Fruit fly (Drosophila melanogaster) whole organism, embryonic: ENCODE data around the gene AstCC.

Experiments
- Abd-B ChIP-seq: fragments of 200-800 bp; sonication (Bioruptor generic); optimal IDR thresholded peaks from 2 replicates; lab custom pipeline; 2018; ENCODE audit warnings: missing biosample characterization, mild to moderate bottlenecking, missing genetic modification characterization, moderate library complexity
- Awh ChIP-seq: fragments of 200-800 bp; sonication (Bioruptor generic); IDR thresholded peaks from 2 replicates; pipeline ENCODE4, ENCODE4 v1.3.6; 2022; ENCODE audit warnings: missing biosample characterization, missing genetic modification characterization
- B-H2 ChIP-seq: fragments of 200-800 bp; sonication (Bioruptor generic); optimal IDR thresholded peaks from 2 replicates; lab custom pipeline; 2018; ENCODE audit warnings: missing biosample characterization, mild to moderate bottlenecking, missing genetic modification characterization
- CG10462 ChIP-seq: fragments of 200-800 bp; sonication (Bioruptor generic); optimal IDR thresholded peaks from 2 replicates; lab custom pipeline; 2016; ENCODE audit warnings: missing biosample characterization, missing genetic modification characterization
- CG10979 ChIP-seq: fragments of 200-800 bp; sonication (Bioruptor generic); optimal IDR thresholded peaks from 2 replicates; lab custom pipeline; 2018; ENCODE audit warnings: missing biosample characterization, mild to moderate bottlenecking, missing genetic modification characterization, moderate library complexity
- CG11247 ChIP-seq: fragments of 200-800 bp; sonication (Bioruptor generic); IDR thresholded peaks from 2 replicates; pipeline ENCODE4 v1.3.6; 2022; ENCODE audit warnings: missing biosample characterization, missing genetic modification characterization
- CG12104 ChIP-seq: fragments of 200-800 bp; sonication (Bioruptor generic); optimal IDR thresholded peaks from 3 replicates; lab custom pipeline; 2016; ENCODE audit warnings: missing biosample characterization, missing genetic modification characterization
- CG12155 ChIP-seq: fragments of 200-800 bp; sonication (Bioruptor generic); optimal IDR thresholded peaks from 3 replicates; lab custom pipeline; 2016; ENCODE audit warnings: missing biosample characterization, missing genetic modification characterization
- CG12219 ChIP-seq: fragments of 200-800 bp; sonication (Bioruptor generic); optimal IDR thresholded peaks from 3 replicates; lab custom pipeline; 2018; ENCODE audit warnings: missing biosample characterization, mild to moderate bottlenecking, missing genetic modification characterization
- CG17802 ChIP-seq: fragments of 200-800 bp; sonication (Bioruptor generic); optimal IDR thresholded peaks from 2 replicates; lab custom pipeline; 2018; ENCODE audit warnings: missing biosample characterization, mild to moderate bottlenecking, missing genetic modification characterization, moderate library complexity
- CG3407 ChIP-seq: fragments of 200-800 bp; sonication (Bioruptor generic); optimal IDR thresholded peaks from 2 replicates; lab custom pipeline; 2018; ENCODE audit warnings: missing biosample characterization, mild to moderate bottlenecking, missing genetic modification characterization
- CG4617 ChIP-seq: fragments of 200-800 bp; sonication (Bioruptor generic); optimal IDR thresholded peaks from 3 replicates; lab custom pipeline; 2016; ENCODE audit warnings: missing biosample characterization, missing genetic modification characterization, borderline replicate concordance
- CG4854 ChIP-seq: fragments of 200-800 bp; sonication (Bioruptor generic); optimal IDR thresholded peaks from 2 replicates; lab custom pipeline; 2016; ENCODE audit warnings: missing biosample characterization, missing genetic modification characterization, inconsistent platforms
- CG6791 ChIP-seq: fragments of 200-800 bp; sonication (Bioruptor generic); IDR thresholded peaks from 3 replicates; pipeline ENCODE4 v1.3.6; 2022; ENCODE audit warnings: missing biosample characterization, missing genetic modification characterization; ENCODE audit not compliant: partially characterized antibody
- CG7839 ChIP-seq: fragments of 200-800 bp; sonication (Bioruptor generic); optimal IDR thresholded peaks from 3 replicates; lab custom pipeline; 2018; ENCODE audit warnings: missing biosample characterization, mild to moderate bottlenecking, missing genetic modification characterization, moderate library complexity
- CG7987 ChIP-seq: fragments of 200-800 bp; sonication (Bioruptor generic); optimal IDR thresholded peaks from 2 replicates; lab custom pipeline; 2018; ENCODE audit warnings: missing biosample characterization, mild to moderate bottlenecking, missing genetic modification characterization, moderate library complexity
- CG8765 ChIP-seq: fragments of 200-800 bp; sonication (Bioruptor generic); IDR thresholded peaks from 2 replicates; pipeline ENCODE4 v1.3.6; 2022; ENCODE audit warnings: missing biosample characterization, missing genetic modification characterization
- CG9727 ChIP-seq: fragments of 200-800 bp; sonication (Bioruptor generic); optimal IDR thresholded peaks from 3 replicates; lab custom pipeline; 2017; ENCODE audit warnings: missing biosample characterization, mild to moderate bottlenecking, missing genetic modification characterization
- CG9797 ChIP-seq: fragments of 200-800 bp; sonication (Bioruptor generic); optimal IDR thresholded peaks from 3 replicates; lab custom pipeline; 2018; ENCODE audit warnings: missing biosample characterization, mild to moderate bottlenecking, missing genetic modification characterization
- ERR ChIP-seq: fragments of 200-800 bp; sonication (Bioruptor generic); optimal IDR thresholded peaks from 2 replicates; lab custom pipeline; 2016; ENCODE audit warnings: missing biosample characterization, missing genetic modification characterization
- Fer1 ChIP-seq: fragments of 200-800 bp; sonication (Bioruptor generic); optimal IDR thresholded peaks from 2 replicates; lab custom pipeline; 2017; ENCODE audit warnings: missing biosample characterization, mild to moderate bottlenecking, missing genetic modification characterization
- Fer3 ChIP-seq: fragments of 200-800 bp; sonication (Bioruptor generic); optimal IDR thresholded peaks from 2 replicates; lab custom pipeline; 2018; ENCODE audit warnings: missing biosample characterization, mild to moderate bottlenecking, missing genetic modification characterization, moderate library complexity
- Gug ChIP-seq: fragments of 200-800 bp; sonication (Bioruptor generic); IDR thresholded peaks from 4 replicates; pipeline ENCODE4 v1.3.6; 2022; ENCODE audit warnings: missing biosample characterization, missing genetic modification characterization
- HLHmδ ChIP-seq: fragments of 200-800 bp; sonication (Bioruptor generic); optimal IDR thresholded peaks from 2 replicates; lab custom pipeline; 2018; ENCODE audit warnings: missing biosample characterization, mild to moderate bottlenecking, missing genetic modification characterization, moderate library complexity
- Kr ChIP-seq: fragments of 200-800 bp; sonication (Bioruptor generic); optimal IDR thresholded peaks from 2 replicates; lab custom pipeline; 2017; ENCODE audit warnings: missing biosample characterization, mild to moderate bottlenecking, missing genetic modification characterization
- NC2α ChIP-seq: fragments of 200-800 bp; sonication (Bioruptor generic); optimal IDR thresholded peaks from 2 replicates; lab custom pipeline; 2016; ENCODE audit warnings: missing biosample characterization, missing genetic modification characterization
- NFAT ChIP-seq: fragments of 200-800 bp; sonication (Bioruptor generic); IDR thresholded peaks from 2 replicates; pipeline ENCODE4 v1.3.6; 2022; ENCODE audit warnings: missing biosample characterization, missing genetic modification characterization
- Pdp1 ChIP-seq, 2 experiments: fragments of 200-800 bp; sonication (Bioruptor generic); optimal IDR thresholded peaks; 3 replicates each; lab custom pipeline; 2016; ENCODE audit warnings: missing biosample characterization in 2 of 2, missing genetic modification characterization in 2 of 2, mild to moderate bottlenecking in 1 of 2, moderate library complexity in 1 of 2
- Vsx1 ChIP-seq: fragments of 200-800 bp; sonication (Bioruptor generic); optimal IDR thresholded peaks from 2 replicates; lab custom pipeline; 2017; ENCODE audit warnings: missing biosample characterization, mild to moderate bottlenecking, missing genetic modification characterization, missing genetic modification reagents
- abd-A ChIP-seq: fragments of 200-800 bp; sonication (Bioruptor generic); optimal IDR thresholded peaks from 3 replicates; lab custom pipeline; 2019; ENCODE audit warnings: missing biosample characterization, mild to moderate bottlenecking, missing genetic modification characterization, moderate library complexity
- bigmax ChIP-seq: fragments of 200-800 bp; sonication (Bioruptor generic); optimal IDR thresholded peaks from 2 replicates; lab custom pipeline; 2018; ENCODE audit warnings: missing biosample characterization, mild to moderate bottlenecking, missing genetic modification characterization
- crc ChIP-seq: fragments of 200-800 bp; sonication (Bioruptor generic); optimal IDR thresholded peaks from 2 replicates; lab custom pipeline; 2016; ENCODE audit warnings: missing biosample characterization, missing genetic modification characterization
- disco-r ChIP-seq: fragments of 200-800 bp; sonication (Bioruptor generic); optimal IDR thresholded peaks from 2 replicates; lab custom pipeline; 2016; ENCODE audit warnings: missing biosample characterization, missing genetic modification characterization
- esg ChIP-seq: fragments of 200-800 bp; sonication (Bioruptor generic); conservative IDR thresholded peaks from 2 replicates; pipeline ENCODE4 v1.3.6; 2022; ENCODE audit warnings: missing biosample characterization, missing genetic modification characterization
- ewg ChIP-seq: fragments of 200-800 bp; sonication (Bioruptor generic); optimal IDR thresholded peaks from 3 replicates; lab custom pipeline; 2017; ENCODE audit warnings: mild to moderate bottlenecking, missing biosample characterization, missing genetic modification reagents, missing genetic modification characterization
- gfzf ChIP-seq: fragments of 200-800 bp; sonication (Bioruptor generic); optimal IDR thresholded peaks from 2 replicates; lab custom pipeline; 2016; ENCODE audit warnings: missing biosample characterization, mild to moderate bottlenecking, missing genetic modification characterization, moderate library complexity
- grau ChIP-seq: fragments of 200-800 bp; optimal IDR thresholded peaks from 3 replicates; lab custom pipeline; 2019; ENCODE audit warnings: missing biosample characterization, mild to moderate bottlenecking, missing genetic modification characterization, moderate library complexity
- insv ChIP-seq, 2 experiments: fragments of 200-800 bp; sonication (Bioruptor generic); optimal IDR thresholded peaks; 3 replicates each; lab custom pipeline; 2016 to 2018; ENCODE audit warnings: missing biosample characterization in 2 of 2, missing genetic modification characterization in 2 of 2
- knrl ChIP-seq: fragments of 200-800 bp; sonication (Bioruptor generic); IDR thresholded peaks from 3 replicates; pipeline ENCODE4 v1.3.6; 2022; ENCODE audit warnings: missing biosample characterization, missing genetic modification characterization; ENCODE audit not compliant: partially characterized antibody
- lmd ChIP-seq: fragments of 200-800 bp; sonication (Bioruptor generic); IDR thresholded peaks from 2 replicates; pipeline ENCODE4 v1.3.6; 2022; ENCODE audit warnings: missing biosample characterization, missing genetic modification characterization
- luna ChIP-seq: fragments of 200-800 bp; sonication (Bioruptor generic); optimal IDR thresholded peaks from 2 replicates; lab custom pipeline; 2016; ENCODE audit warnings: missing biosample characterization, missing genetic modification characterization
- pb ChIP-seq: fragments of 200-800 bp; sonication (Bioruptor generic); optimal IDR thresholded peaks from 3 replicates; lab custom pipeline; 2016; ENCODE audit warnings: missing biosample characterization, missing genetic modification characterization
- row ChIP-seq: fragments of 200-800 bp; sonication (Bioruptor generic); IDR thresholded peaks from 3 replicates; pipeline ENCODE4 v1.3.6; 2022; ENCODE audit warnings: missing biosample characterization, missing genetic modification characterization
- sc ChIP-seq, 3 experiments: fragments of >200 bp in 2 of 3; fragments of 200-800 bp in 1 of 3; sonication (Bioruptor generic) in 1 of 3; optimal IDR thresholded peaks; 2 replicates in 2 of 3; 3 replicates in 1 of 3; lab custom pipeline; 2017; ENCODE audit warnings: mild to moderate bottlenecking in 1 of 3, missing biosample characterization in 1 of 3, missing genetic modification characterization in 1 of 3, missing genetic modification reagents in 1 of 3
- shn ChIP-seq: fragments of 200-800 bp; sonication (Bioruptor generic); optimal IDR thresholded peaks from 3 replicates; lab custom pipeline; 2016; ENCODE audit warnings: missing biosample characterization, missing genetic modification characterization
- sim ChIP-seq: fragments of 200-800 bp; sonication (Bioruptor generic); IDR thresholded peaks from 2 replicates; pipeline ENCODE4 v1.3.6; 2022; ENCODE audit warnings: missing biosample characterization, missing genetic modification characterization
- stwl ChIP-seq: fragments of 200-800 bp; sonication (Bioruptor generic); optimal IDR thresholded peaks from 3 replicates; lab custom pipeline; 2018; ENCODE audit warnings: missing biosample characterization, mild to moderate bottlenecking, missing genetic modification characterization, moderate library complexity
- tin ChIP-seq: fragments of 200-800 bp; sonication (Bioruptor generic); optimal IDR thresholded peaks from 3 replicates; lab custom pipeline; 2016; ENCODE audit warnings: missing biosample characterization, missing genetic modification characterization
- trem ChIP-seq: fragments of 200-800 bp; optimal IDR thresholded peaks from 3 replicates; lab custom pipeline; 2019; ENCODE audit warnings: missing biosample characterization, mild to moderate bottlenecking, missing genetic modification characterization, moderate library complexity

AstCC gene

dm6 chr2L:11123499-11123898, 38.5 kb upstream of the AstCC start, which contains the start of the genes Csl4 and Nup160 (continued):
- TF ChIP-seq Fer1 (peak; percentile 76), grau (peak; percentile 74), CG11247 (GFP tag; lab: Robert Waterston, UW) (peak; percentile 72), shn (GFP tag; lab: Kevin White, UChicago) (peak; percentile 82), CG12155 (GFP tag; lab: Kevin White, UChicago) (peak; percentile 75), ewg (GFP tag; lab: Kevin White, UChicago) (peak; percentile 64), Kr (GFP tag; lab: Kevin White, UChicago) (no peak), CG9797 (GFP tag; lab: Kevin White, UChicago) (peak; percentile 62), tin (GFP tag; lab: Kevin White, UChicago) (peak; percentile 86), CG10979 (tag; lab: Kevin White, UChicago) (peak; percentile 61), row (GFP tag; lab: Robert Waterston, UW) (peak; percentile 93), CG7987 (peak; percentile 52), Fer3 (peak; percentile 69), esg (GFP tag; lab: Robert Waterston, UW) (peak; percentile 62), B-H2 (GFP tag; lab: Kevin White, UChicago) (peak; percentile 76), NC2α (GFP tag; lab: Kevin White, UChicago) (peak; percentile 38), sc (optimal IDR thresholded peaks at IDR 0.05; lab: Kevin White, UChicago) (no peak), sc (GFP tag; optimal IDR thresholded peaks at IDR 0.05; lab: Kevin White, UChicago) (peak; percentile 49), CG6791 (GFP tag; lab: Robert Waterston, UW) (no peak), ERR (peak; percentile 60), luna (GFP tag; lab: Kevin White, UChicago) (peak; percentile 54), bigmax (GFP tag; lab: Kevin White, UChicago) (no peak), NFAT (GFP tag; lab: Robert Waterston, UW) (peak; percentile 65), CG9727 (GFP tag; lab: Kevin White, UChicago) (peak; percentile 66), trem (tag; lab: Kevin White, UChicago) (peak; percentile 83), CG7839 (tag; lab: Kevin White, UChicago) (no peak), pb (peak; percentile 55), Gug (GFP tag; lab: Robert Waterston, UW) (peak; percentile 66; the same call in 2 of the 4 replicates), abd-A (tag; lab: Kevin White, UChicago) (no peak), CG17802 (peak; percentile 2), crc (GFP tag; lab: Kevin White, UChicago) (peak; percentile 57), CG4617 (GFP tag; lab: Kevin White, UChicago) (peak; percentile 83), Awh (GFP tag; lab: Robert Waterston, UW) (peak; percentile 55; the same call in 1 of the 2 replicates), Pdp1 (GFP tag; optimal IDR thresholded peaks at IDR 0.05; lab: Kevin White, UChicago) (peak; percentile 83 to 85), HLHmδ (GFP tag; lab: Kevin White, UChicago) (no peak), disco-r (GFP tag; lab: Kevin White, UChicago) (peak; percentile 55), CG12219 (no peak), lmd (GFP tag; lab: Robert Waterston, UW) (peak; percentile 70), knrl (GFP tag; lab: Robert Waterston, UW) (peak; percentile 15; the same call in 1 of the 3 replicates), CG4854 (peak; percentile 71), Abd-B (peak; percentile 65), CG10462 (GFP tag; lab: Kevin White, UChicago) (peak; percentile 58), CG3407 (GFP tag; lab: Kevin White, UChicago) (no peak), Vsx1 (no peak), CG12104 (GFP tag; lab: Kevin White, UChicago) (peak; percentile 26), gfzf (GFP tag; lab: Kevin White, UChicago) (peak; percentile 81), sim (peak; percentile 9; the same call in 1 of the 2 replicates), CG8765 (peak; percentile 30; the same call in 1 of the 2 replicates), insv (GFP tag; optimal IDR thresholded peaks at IDR 0.05; lab: Kevin White, UChicago) (peak in 1 of 2 experiments; percentile 19), stwl (tag; lab: Kevin White, UChicago) (peak; percentile 79)
